Fruit fly (Drosophila melanogaster): Measurements from ENCODE around the gene CG43924.
"Not testable (repeated sequence)": the region's sequence is repeated elsewhere in the genome, so short reads cannot be mapped to it uniquely, and the experiment has no call there.

- not testable (repeated sequence) for TF ChIP-seq chinmo (GFP tag; IDR thresholded peaks at IDR 0.05; ENCODE audit: partially characterized antibody); Drgx (GFP tag; IDR thresholded peaks at IDR 0.05)
Measured at dm6 chr2L:15660741-15661140, 50.2 kb downstream of the CG43924 start, which contains the start of gene CG18477.

Data from whole organism, embryonic.